Fruit fly (Drosophila melanogaster) whole organism, adult: Measurements from ENCODE around the gene CG31321.

Source experiments
- CG11617 ChIP-seq: fragments of 200-800 bp; sonication (Bioruptor generic); optimal IDR thresholded peaks from 2 replicates; lab custom pipeline; 2017; ENCODE audit warnings: mild to moderate bottlenecking, missing biosample characterization, missing genetic modification reagents, missing genetic modification characterization
- CG12768 ChIP-seq: fragments of 200-800 bp; sonication (Bioruptor generic); optimal IDR thresholded peaks from 2 replicates; lab custom pipeline; 2017; ENCODE audit warnings: missing biosample characterization, missing genetic modification characterization, mild to moderate bottlenecking, moderate library complexity, missing genetic modification reagents
- CG14711 ChIP-seq: fragments of 200-800 bp; sonication (Bioruptor generic); optimal IDR thresholded peaks from 2 replicates; lab custom pipeline; 2018; ENCODE audit warnings: missing biosample characterization, mild to moderate bottlenecking, missing genetic modification characterization, moderate library complexity
- CG1620 ChIP-seq: fragments of 200-800 bp; sonication (Bioruptor generic); optimal IDR thresholded peaks from 2 replicates; lab custom pipeline; 2016; ENCODE audit warnings: missing biosample characterization, missing genetic modification characterization
- CG33017 ChIP-seq: fragments of 200-800 bp; sonication (Bioruptor generic); optimal IDR thresholded peaks from 2 replicates; lab custom pipeline; 2018; ENCODE audit warnings: missing biosample characterization, mild to moderate bottlenecking, missing genetic modification characterization, moderate library complexity
- CG5204 ChIP-seq: fragments of 200-800 bp; sonication (Bioruptor generic); optimal IDR thresholded peaks from 2 replicates; lab custom pipeline; 2016; ENCODE audit warnings: missing biosample characterization, missing genetic modification characterization
- CG7045 ChIP-seq: fragments of 200-800 bp; sonication (Bioruptor generic); optimal IDR thresholded peaks from 2 replicates; lab custom pipeline; 2017; ENCODE audit warnings: missing biosample characterization, mild to moderate bottlenecking, missing genetic modification characterization
- CG7101 ChIP-seq: fragments of 200-800 bp; sonication (Bioruptor generic); optimal IDR thresholded peaks from 2 replicates; lab custom pipeline; 2018; ENCODE audit warnings: missing biosample characterization, mild to moderate bottlenecking, missing genetic modification characterization, moderate library complexity
- Clk ChIP-seq: fragments of 200-800 bp; sonication (Bioruptor generic); optimal IDR thresholded peaks from 2 replicates; lab custom pipeline; 2017; ENCODE audit warnings: missing biosample characterization, missing genetic modification characterization
- Crg-1 ChIP-seq: fragments of 200-800 bp; sonication (Bioruptor generic); optimal IDR thresholded peaks from 2 replicates; lab custom pipeline; 2016; ENCODE audit warnings: missing biosample characterization, missing genetic modification characterization
- Hr96 ChIP-seq: fragments of 200-800 bp; sonication (Bioruptor generic); optimal IDR thresholded peaks from 2 replicates; lab custom pipeline; 2016; ENCODE audit warnings: missing biosample characterization, missing genetic modification characterization
- Mnt ChIP-seq: fragments of 200-800 bp; sonication (Bioruptor generic); optimal IDR thresholded peaks from 2 replicates; lab custom pipeline; 2016; ENCODE audit warnings: missing biosample characterization, mild to moderate bottlenecking, missing genetic modification characterization
- bab1 ChIP-seq: fragments of 200-800 bp; sonication (Bioruptor generic); optimal IDR thresholded peaks from 3 replicates; lab custom pipeline; 2019; ENCODE audit warnings: missing biosample characterization, mild to moderate bottlenecking, missing genetic modification characterization, moderate library complexity
- cic ChIP-seq: fragments of 200-800 bp; sonication (Bioruptor generic); optimal IDR thresholded peaks from 2 replicates; lab custom pipeline; 2017; ENCODE audit warnings: missing biosample characterization, mild to moderate bottlenecking, missing genetic modification characterization, moderate library complexity
- cnc ChIP-seq, 2 experiments: fragments of >200 bp; optimal IDR thresholded peaks; 2 replicates each; lab custom pipeline; 2017
- kay ChIP-seq: fragments of 200-800 bp; sonication (Bioruptor generic); peaks from one replicate; lab custom pipeline; 2016; ENCODE audit warnings: missing biosample characterization, missing genetic modification characterization, borderline replicate concordance
- ovo ChIP-seq: fragments of 200-800 bp; sonication (Bioruptor generic); optimal IDR thresholded peaks from 2 replicates; lab custom pipeline; 2016; ENCODE audit warnings: missing biosample characterization, missing genetic modification characterization
- pad ChIP-seq: fragments of 200-800 bp; sonication (Bioruptor generic); optimal IDR thresholded peaks from 3 replicates; lab custom pipeline; 2017; ENCODE audit warnings: missing biosample characterization, missing genetic modification characterization, mild to moderate bottlenecking, moderate library complexity, missing genetic modification reagents
- tj ChIP-seq: fragments of 200-800 bp; sonication (Bioruptor generic); optimal IDR thresholded peaks from 3 replicates; lab custom pipeline; 2017; ENCODE audit warnings: missing biosample characterization, mild to moderate bottlenecking, missing genetic modification characterization, moderate library complexity
- toe ChIP-seq: fragments of 200-800 bp; sonication (Bioruptor generic); optimal IDR thresholded peaks from 2 replicates; lab custom pipeline; 2016; ENCODE audit warnings: missing biosample characterization, missing genetic modification characterization

The CG31321 gene

DNA sequence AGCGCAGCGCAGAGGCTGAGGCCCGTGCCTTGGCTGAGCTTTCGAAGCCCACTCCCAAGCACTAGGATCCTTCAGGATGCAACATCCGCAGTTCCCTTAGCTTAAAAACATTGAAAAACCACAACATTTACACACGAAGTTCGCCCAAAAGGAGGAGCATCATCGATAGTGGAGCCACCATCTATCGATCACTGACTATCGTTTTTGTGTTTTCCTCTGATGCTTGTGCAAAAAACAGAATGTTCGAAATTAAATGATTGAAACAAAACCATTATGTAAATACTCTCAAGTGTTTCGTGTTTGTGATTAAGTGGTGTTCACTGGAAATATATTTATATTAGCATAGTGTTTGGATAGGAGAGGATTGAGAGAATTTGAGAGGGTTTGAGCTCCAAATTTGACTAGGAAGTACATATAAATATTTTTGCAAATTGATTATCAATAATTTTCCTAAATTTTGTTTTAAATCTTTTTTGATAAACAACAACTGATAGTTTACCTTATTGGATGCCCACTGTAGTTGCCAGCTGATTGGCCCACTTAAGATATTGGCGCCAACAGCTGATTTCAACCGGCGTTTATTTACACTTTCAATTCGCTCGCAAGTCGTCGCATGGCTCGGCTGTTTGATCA, 17.4 kb downstream of the CG31321 start, which contains the start of gene spn-B:
Gene spn-B, plus strand, starts transcription at position 580 of the 633 bp plus-strand sequence.
- TF ChIP-seq tj (peak; percentile 47), Clk (no peak), cnc (optimal IDR thresholded peaks at IDR 0.05; lab: Kevin White, UChicago) (no peak), CG7101 (peak; percentile 74), CG14711 (peak; percentile 52), CG12768 (peak; percentile 70), CG11617 (GFP tag; lab: Kevin White, UChicago) (peak; percentile 81), kay (GFP tag; lab: Kevin White, UChicago) (peak; percentile 32), cic (GFP tag; lab: Kevin White, UChicago) (peak; percentile 66), CG1620 (GFP tag; lab: Kevin White, UChicago) (peak; percentile 40), Crg-1 (peak; percentile 31), toe (GFP tag; lab: Kevin White, UChicago) (peak; percentile 64), ovo (GFP tag; lab: Kevin White, UChicago) (no peak), CG7045 (peak; percentile 55), CG33017 (tag; lab: Kevin White, UChicago) (peak; percentile 53), bab1 (peak; percentile 77), CG5204 (peak; percentile 63), pad (peak; percentile 56), Mnt (GFP tag; lab: Kevin White, UChicago) (peak; percentile 57), Hr96 (GFP tag; lab: Kevin White, UChicago) (peak; percentile 69)

DNA sequence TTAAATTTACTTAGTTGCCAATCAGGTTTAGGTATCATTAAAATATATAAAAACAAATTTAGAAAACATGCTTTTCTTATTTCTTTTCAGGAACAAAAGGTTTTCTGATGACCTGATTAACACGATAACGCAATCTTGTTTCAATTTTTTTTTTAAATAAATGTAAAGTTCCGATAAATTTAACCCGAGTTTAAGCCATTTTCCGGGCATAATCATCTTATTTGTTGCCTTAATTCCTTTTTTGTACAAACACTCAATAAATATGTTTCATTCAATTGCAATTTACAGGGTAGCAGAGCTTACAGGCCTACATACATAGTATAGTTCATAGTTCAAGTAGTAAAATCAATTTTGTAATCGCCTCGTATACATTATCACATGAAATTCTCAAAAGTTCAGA, 19.4 kb downstream of the CG31321 start:
- TF ChIP-seq Clk, result no peak
- peak; percentile 56 for TF ChIP-seq kay (GFP tag; lab: Kevin White, UChicago)
- no peak for TF ChIP-seq CG14711

DNA sequence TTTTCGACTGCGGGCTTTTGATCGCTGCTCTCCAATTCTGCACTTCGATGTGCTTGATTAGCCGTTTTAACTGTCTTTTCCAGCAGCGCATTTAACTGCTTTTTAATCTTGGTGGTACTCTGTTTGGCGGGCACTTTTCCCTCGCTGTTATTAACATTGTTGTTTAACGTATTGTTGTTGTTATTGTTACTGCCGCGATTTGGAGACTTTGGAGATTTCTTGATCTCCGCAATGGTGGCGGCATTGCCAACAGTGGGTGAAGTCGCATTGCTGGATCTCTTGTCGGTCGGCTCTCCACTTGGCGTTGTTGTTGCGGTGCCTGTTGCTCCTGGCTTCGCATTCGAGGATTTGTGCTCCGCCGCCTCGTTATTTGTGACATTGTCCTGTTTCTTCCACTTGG, 20.5 kb downstream of the CG31321 start:
- TF ChIP-seq CG12768 (no peak), CG1620 (GFP tag; lab: Kevin White, UChicago) (no peak), toe (GFP tag; lab: Kevin White, UChicago) (no peak), bab1 (no peak), pad (no peak), CG11617 (GFP tag; lab: Kevin White, UChicago) (no peak), CG14711 (no peak), cic (GFP tag; lab: Kevin White, UChicago) (no peak), CG7101 (no peak), CG33017 (tag; lab: Kevin White, UChicago) (no peak), CG5204 (no peak), Mnt (GFP tag; lab: Kevin White, UChicago) (no peak), Crg-1 (no peak), Clk (no peak), tj (no peak), CG7045 (no peak), ovo (GFP tag; lab: Kevin White, UChicago) (no peak)

DNA sequence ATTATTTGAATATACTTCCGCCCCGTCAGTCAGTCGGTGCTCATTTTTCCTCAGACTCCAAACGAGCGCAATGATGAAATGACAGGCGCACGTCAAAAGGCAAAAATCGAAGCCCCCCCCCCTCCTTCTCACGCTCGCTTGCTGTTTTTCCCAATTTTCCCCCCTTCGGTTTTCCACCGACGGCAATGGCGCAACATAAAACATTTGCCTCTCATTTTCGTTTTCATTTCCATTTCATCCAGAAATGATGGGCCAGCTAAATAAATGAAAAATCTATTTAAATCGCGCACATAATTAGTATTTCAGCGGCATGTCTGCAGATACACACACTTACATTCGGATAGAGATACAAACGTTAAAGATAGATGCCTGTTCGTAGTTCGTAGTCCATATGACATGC, 21.3 kb downstream of the CG31321 start:
- TF ChIP-seq cic (GFP tag; lab: Kevin White, UChicago) (no peak), cnc (optimal IDR thresholded peaks at IDR 0.05; lab: Kevin White, UChicago) (no peak), toe (GFP tag; lab: Kevin White, UChicago) (no peak), CG1620 (GFP tag; lab: Kevin White, UChicago) (no peak), pad (no peak)

DNA sequence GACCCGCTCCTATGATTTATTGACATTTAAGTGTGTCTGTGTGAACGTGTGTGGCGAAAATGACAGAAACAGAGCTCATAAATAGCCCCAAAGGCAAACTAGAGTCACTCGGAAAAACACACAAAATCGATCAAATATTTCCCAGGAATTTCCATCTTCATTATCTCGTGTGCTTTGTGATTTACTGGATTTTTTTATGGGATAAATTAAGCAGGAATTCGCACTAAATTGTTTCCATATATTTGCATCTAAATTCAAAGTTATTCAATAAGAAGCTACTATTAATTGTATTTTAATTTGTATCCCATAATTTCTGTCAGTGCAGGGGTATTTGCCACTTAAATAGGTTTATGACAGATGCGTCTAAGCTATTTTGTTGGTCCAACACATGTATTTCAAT, 22.6 kb downstream of the CG31321 start:
- no peak for TF ChIP-seq bab1
- TF ChIP-seq cnc (optimal IDR thresholded peaks at IDR 0.05; lab: Kevin White, UChicago), result no peak
- no peak for TF ChIP-seq CG7101
- TF ChIP-seq CG5204, result no peak
- TF ChIP-seq Crg-1, result no peak
- TF ChIP-seq CG12768, result no peak
- TF ChIP-seq tj, result no peak
- TF ChIP-seq kay (GFP tag; lab: Kevin White, UChicago), result no peak

DNA sequence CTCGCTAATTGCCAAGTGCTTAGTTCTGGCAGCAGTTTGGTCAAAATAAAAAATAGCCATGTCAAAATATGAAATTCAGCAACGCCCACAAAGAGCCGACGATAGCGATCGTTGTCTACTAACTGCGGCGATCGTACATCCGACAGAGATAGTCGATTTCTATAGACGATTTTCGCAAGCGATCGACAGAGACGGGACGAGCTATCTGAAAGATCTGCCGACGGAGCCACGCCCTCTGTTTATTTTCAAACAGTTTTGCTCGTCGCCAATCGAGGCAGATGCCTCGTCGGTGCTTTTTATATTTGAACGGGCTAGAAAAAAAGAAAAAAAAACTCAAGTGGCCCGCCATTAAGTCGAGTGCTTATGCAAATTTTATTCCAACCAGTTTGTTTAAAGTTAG, 25.3 kb downstream of the CG31321 start:
- TF ChIP-seq CG14711 (no peak), CG7101 (no peak), tj (peak; percentile 49)

DNA sequence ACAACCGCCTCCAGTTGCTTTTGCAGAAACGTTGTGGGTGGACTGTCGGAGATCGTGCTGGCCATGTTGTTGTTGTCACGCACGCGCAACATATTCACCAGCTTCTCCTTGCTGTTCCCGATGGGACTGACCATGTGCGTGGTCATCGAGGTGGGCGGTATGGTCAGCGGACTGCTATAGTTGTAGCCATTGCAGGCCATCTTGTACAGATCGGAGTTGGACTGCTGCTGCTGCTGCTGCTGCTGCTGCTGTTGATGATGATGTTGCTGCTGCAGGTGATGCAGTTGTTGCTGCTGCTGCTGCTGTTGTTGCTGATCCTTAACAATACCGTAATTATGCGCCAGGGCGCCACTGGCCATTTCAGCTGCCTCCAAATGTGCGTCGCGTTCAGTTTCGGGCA, 34.6 kb downstream of the CG31321 start:
- no peak for TF ChIP-seq CG12768
- TF ChIP-seq CG33017 (tag; lab: Kevin White, UChicago), result no peak
- TF ChIP-seq bab1, result no peak
- no peak for TF ChIP-seq CG1620 (GFP tag; lab: Kevin White, UChicago)
- TF ChIP-seq Clk, result no peak
- no peak for TF ChIP-seq cic (GFP tag; lab: Kevin White, UChicago)
- no peak for TF ChIP-seq ovo (GFP tag; lab: Kevin White, UChicago)
- no peak for TF ChIP-seq pad
